Fruit fly (Drosophila melanogaster): ENCODE measurements around the gene alpha-Est9.

The alpha-Est9 gene

DNA sequence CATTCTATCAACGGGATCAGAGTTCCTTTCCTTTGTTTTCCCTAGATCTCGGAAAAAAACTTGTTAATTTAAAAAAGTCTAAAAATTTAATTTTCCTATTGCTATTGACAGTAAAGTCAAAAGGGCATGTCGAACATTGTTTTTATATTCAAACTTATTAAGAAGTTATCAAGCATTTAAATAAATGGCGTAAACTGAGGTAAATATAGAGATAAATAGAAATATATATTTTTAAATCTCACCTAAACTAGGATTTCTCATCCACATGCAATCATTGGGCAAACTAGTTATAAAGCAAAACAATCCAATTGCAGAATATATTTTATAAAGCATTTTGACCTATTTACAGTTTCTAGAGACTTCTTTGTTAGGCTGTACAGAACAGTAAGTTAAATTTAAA lies 14.5 kb upstream of the alpha-Est9 start, which contains the start of gene Ubc84D:
Gene Ubc84D (minus strand): TSS at position 101 of the 400 bp plus-strand sequence.
- TF ChIP-seq toe (GFP tag; optimal IDR thresholded peaks at IDR 0.05) (no peak), CG11617 (GFP tag; optimal IDR thresholded peaks at IDR 0.05) (no peak), CG7101 (tag; optimal IDR thresholded peaks at IDR 0.05) (no peak), bab1 (GFP tag; optimal IDR thresholded peaks at IDR 0.05) (no peak), CG12768 (GFP tag; optimal IDR thresholded peaks at IDR 0.05) (no peak)

DNA sequence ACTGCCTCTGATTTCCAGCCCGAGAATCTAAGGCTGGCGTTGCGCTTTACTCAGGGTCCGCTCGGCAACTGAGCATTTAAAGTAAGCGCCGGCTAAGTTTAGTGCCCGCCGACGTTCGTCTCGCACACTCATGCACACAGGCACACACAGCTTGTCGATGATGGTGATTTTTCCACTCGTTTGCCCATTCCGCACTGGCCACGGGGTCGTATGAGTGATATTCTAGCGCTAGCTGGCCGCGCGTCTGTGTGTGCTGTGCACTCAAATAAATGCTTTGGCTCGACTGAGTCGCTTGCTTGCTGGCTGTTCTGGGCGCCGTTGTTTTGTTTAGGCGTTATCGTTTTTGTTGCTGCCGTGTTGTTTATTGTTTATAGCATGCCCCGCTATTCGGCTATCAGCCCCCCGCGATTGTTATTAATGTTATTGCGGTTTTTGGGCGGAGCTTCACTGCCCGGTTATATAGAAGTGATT lies 10.7 kb upstream of the alpha-Est9 start, which contains the start of gene alpha-Est8:
Gene alpha-Est8 (minus strand): TSS at position 72 of the 471 bp plus-strand sequence.
- TF ChIP-seq CG7101 (tag; optimal IDR thresholded peaks at IDR 0.05) (peak; percentile 28), CG7045 (GFP tag; optimal IDR thresholded peaks at IDR 0.05) (peak; percentile 38), bab1 (GFP tag; optimal IDR thresholded peaks at IDR 0.05) (no peak), tj (GFP tag; optimal IDR thresholded peaks at IDR 0.05) (peak; percentile 3), CG12768 (GFP tag; optimal IDR thresholded peaks at IDR 0.05) (peak; percentile 47), pad (GFP tag; optimal IDR thresholded peaks at IDR 0.05) (peak; percentile 14), kay (GFP tag; ENCODE audit: borderline replicate concordance) (peak; percentile 2), cnc (optimal IDR thresholded peaks at IDR 0.05) (no peak), Mnt (GFP tag; optimal IDR thresholded peaks at IDR 0.05) (peak; percentile 59), CG33017 (tag; optimal IDR thresholded peaks at IDR 0.05) (peak; percentile 51), CG1620 (GFP tag; optimal IDR thresholded peaks at IDR 0.05) (no peak), Crg-1 (GFP tag; optimal IDR thresholded peaks at IDR 0.05) (no peak), CG5204 (GFP tag; optimal IDR thresholded peaks at IDR 0.05) (peak; percentile 38), ovo (GFP tag; optimal IDR thresholded peaks at IDR 0.05) (peak; percentile 88), CG14711 (tag; optimal IDR thresholded peaks at IDR 0.05) (peak; percentile 29), CG11617 (GFP tag; optimal IDR thresholded peaks at IDR 0.05) (no peak), Clk (GFP tag; optimal IDR thresholded peaks at IDR 0.05) (peak; percentile 10), Hr96 (GFP tag; optimal IDR thresholded peaks at IDR 0.05) (peak; percentile 2), toe (GFP tag; optimal IDR thresholded peaks at IDR 0.05) (peak; percentile 31), cic (GFP tag; optimal IDR thresholded peaks at IDR 0.05) (peak; percentile 55)

DNA sequence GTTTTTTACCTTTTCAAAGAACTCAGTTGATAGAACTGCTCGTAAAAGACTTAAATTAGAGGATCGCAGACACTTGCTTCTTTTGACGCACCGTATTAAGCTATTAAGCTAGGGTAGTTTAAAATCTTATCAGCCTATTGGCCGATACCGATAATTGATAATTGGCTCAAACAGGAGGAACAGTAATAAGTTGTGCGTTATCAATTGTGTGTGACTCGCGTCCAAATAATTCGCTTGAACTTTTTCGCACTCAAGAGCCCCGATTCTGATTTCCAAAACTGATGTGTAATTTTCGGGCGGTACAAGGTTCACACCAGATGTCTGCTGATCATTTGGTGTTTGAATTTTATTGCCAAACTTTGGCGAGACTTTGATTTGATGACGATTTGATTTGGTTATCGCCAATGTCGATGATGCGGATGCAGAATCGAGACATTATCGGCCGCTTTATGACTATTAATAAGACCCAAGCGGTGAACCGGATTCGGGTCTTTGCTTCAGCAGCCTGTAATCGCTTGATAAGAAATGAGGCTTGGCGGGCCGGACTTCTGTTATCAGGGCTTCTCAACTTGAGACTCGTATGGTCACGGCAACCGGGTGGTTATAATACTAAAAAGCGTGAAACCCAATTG lies 9.4 kb upstream of the alpha-Est9 start:
- TF ChIP-seq CG1620 (GFP tag; optimal IDR thresholded peaks at IDR 0.05): no peak
- peak; percentile 64 for TF ChIP-seq kay (GFP tag; ENCODE audit: borderline replicate concordance)

DNA sequence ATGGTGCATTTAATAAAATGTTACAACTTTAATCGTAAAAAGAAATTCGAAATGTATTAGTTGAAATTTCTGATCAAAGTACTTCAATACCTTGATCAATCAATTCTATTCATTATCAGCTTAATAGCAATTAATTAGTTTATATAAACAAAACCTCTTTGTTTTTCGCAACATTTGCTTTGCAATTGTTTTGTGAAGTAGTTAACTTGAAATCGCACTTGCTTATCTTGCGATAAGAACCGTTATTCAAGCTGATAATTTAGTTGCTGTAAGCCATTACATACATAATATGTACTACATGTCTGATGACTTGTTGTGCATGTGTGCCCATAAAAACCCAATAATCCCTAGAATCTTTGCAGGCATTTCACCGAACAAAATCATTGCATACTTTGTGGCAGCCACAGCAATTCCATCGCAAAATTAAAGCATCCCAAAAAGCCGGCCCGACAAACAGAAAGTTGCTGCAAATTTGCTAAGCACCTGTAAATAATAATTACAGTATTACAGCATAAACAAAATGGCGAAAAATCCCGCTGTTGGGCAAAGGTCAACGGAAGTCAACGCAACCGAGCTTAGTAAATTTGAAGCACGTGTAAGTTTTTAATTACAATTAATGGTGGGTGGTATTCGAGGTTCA lies 3.4 kb upstream of the alpha-Est9 start:
- no peak for TF ChIP-seq CG33017 (tag; optimal IDR thresholded peaks at IDR 0.05)
- TF ChIP-seq cnc (optimal IDR thresholded peaks at IDR 0.05): no peak
- TF ChIP-seq CG14711 (tag; optimal IDR thresholded peaks at IDR 0.05): no peak
- TF ChIP-seq ovo (GFP tag; optimal IDR thresholded peaks at IDR 0.05): no peak
- no peak for TF ChIP-seq CG5204 (GFP tag; optimal IDR thresholded peaks at IDR 0.05)
- TF ChIP-seq CG1620 (GFP tag; optimal IDR thresholded peaks at IDR 0.05): no peak
- TF ChIP-seq Mnt (GFP tag; optimal IDR thresholded peaks at IDR 0.05): no peak
- TF ChIP-seq cic (GFP tag; optimal IDR thresholded peaks at IDR 0.05): peak; percentile 18
- TF ChIP-seq pad (GFP tag; optimal IDR thresholded peaks at IDR 0.05): no peak
- TF ChIP-seq kay (GFP tag; ENCODE audit: borderline replicate concordance): peak; percentile 86
- TF ChIP-seq CG7045 (GFP tag; optimal IDR thresholded peaks at IDR 0.05): no peak
- no peak for TF ChIP-seq toe (GFP tag; optimal IDR thresholded peaks at IDR 0.05)
- TF ChIP-seq CG12768 (GFP tag; optimal IDR thresholded peaks at IDR 0.05): no peak
- TF ChIP-seq tj (GFP tag; optimal IDR thresholded peaks at IDR 0.05): peak; percentile 1
- TF ChIP-seq Clk (GFP tag; optimal IDR thresholded peaks at IDR 0.05): no peak
- TF ChIP-seq CG7101 (tag; optimal IDR thresholded peaks at IDR 0.05): no peak
- peak; percentile 5 for TF ChIP-seq bab1 (GFP tag; optimal IDR thresholded peaks at IDR 0.05)
- TF ChIP-seq CG11617 (GFP tag; optimal IDR thresholded peaks at IDR 0.05): no peak
- no peak for TF ChIP-seq Hr96 (GFP tag; optimal IDR thresholded peaks at IDR 0.05)
- TF ChIP-seq Crg-1 (GFP tag; optimal IDR thresholded peaks at IDR 0.05): no peak

DNA sequence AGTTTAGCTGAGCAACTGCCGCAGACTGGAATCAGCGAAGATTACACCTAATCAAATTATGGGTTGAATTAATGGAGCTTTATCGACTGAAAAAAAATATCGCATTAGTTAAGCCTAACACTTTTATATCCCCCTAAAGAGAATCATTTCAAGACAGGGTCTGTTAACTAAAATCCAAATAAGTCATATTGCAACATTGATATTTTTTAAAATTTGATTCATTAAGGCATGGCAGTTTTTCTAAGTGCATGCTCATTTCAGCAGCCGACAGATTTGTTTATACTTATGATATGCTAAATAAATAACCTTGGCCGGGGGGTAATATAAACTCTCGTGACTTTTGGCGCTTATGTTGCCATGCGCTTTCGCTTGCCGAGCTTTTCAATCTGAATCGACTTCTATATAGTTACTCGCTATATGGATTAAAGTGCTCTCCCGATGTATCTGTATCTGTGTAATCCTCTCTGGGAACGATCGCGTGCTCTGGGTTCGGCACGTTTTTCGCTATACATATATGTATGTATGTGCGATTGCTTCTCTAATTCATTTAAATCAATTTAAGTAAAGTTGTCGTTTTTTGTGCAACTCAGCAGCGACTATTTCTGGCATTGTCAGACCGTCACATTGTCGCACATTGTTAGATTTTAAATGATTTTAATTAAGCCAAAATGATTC lies 1.6 kb upstream of the alpha-Est9 start:
- TF ChIP-seq CG7045 (GFP tag; optimal IDR thresholded peaks at IDR 0.05) (peak; percentile 43), CG14711 (tag; optimal IDR thresholded peaks at IDR 0.05) (peak; percentile 67), Clk (GFP tag; optimal IDR thresholded peaks at IDR 0.05) (no peak), bab1 (GFP tag; optimal IDR thresholded peaks at IDR 0.05) (no peak), pad (GFP tag; optimal IDR thresholded peaks at IDR 0.05) (peak; percentile 19), toe (GFP tag; optimal IDR thresholded peaks at IDR 0.05) (no peak), cnc (optimal IDR thresholded peaks at IDR 0.05) (no peak), CG11617 (GFP tag; optimal IDR thresholded peaks at IDR 0.05) (no peak), Crg-1 (GFP tag; optimal IDR thresholded peaks at IDR 0.05) (no peak), CG7101 (tag; optimal IDR thresholded peaks at IDR 0.05) (peak; percentile 2), tj (GFP tag; optimal IDR thresholded peaks at IDR 0.05) (no peak), ovo (GFP tag; optimal IDR thresholded peaks at IDR 0.05) (no peak), CG5204 (GFP tag; optimal IDR thresholded peaks at IDR 0.05) (peak; percentile 53), Mnt (GFP tag; optimal IDR thresholded peaks at IDR 0.05) (no peak), CG33017 (tag; optimal IDR thresholded peaks at IDR 0.05) (no peak), CG1620 (GFP tag; optimal IDR thresholded peaks at IDR 0.05) (no peak), cic (GFP tag; optimal IDR thresholded peaks at IDR 0.05) (no peak), CG12768 (GFP tag; optimal IDR thresholded peaks at IDR 0.05) (no peak), kay (GFP tag; ENCODE audit: borderline replicate concordance) (peak; percentile 74), Hr96 (GFP tag; optimal IDR thresholded peaks at IDR 0.05) (no peak)
